Worm (Caenorhabditis elegans): ENCODE data around the gene K10B4.3.

Gene K10B4.3

DNA sequence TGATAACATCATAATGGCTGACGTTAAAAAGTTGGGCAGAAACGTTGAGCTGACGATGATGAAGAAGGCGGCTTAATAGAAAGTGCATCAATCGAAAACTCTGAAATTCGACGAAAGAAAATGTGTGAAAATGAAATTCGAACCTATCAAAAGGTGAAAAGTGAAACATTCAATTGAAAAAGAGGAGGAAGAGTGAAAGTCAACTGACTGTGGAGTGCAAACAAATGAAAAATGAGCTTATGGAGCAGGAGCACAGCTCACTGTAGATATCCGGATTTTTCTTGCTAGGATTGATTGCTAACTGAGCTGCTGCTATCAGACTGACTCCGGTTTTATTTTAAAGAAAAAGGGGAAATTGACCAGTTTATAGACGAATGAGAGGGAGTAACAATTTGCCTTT lies at the start of gene K10B4.3:
K10B4.3 (minus strand) TSS at position 101 of the 400 bp plus-strand sequence.
- TF ChIP-seq ztf-28 (GFP tag; IDR thresholded peaks at IDR 0.05) (no peak), B0019.2 (GFP tag; conservative IDR thresholded peaks at IDR 0.05) (no peak), ceh-40 (GFP tag; IDR thresholded peaks at IDR 0.05) (no peak), B0336.3 (GFP tag; IDR thresholded peaks at IDR 0.05) (no peak), ZK185.1 (tag; optimal IDR thresholded peaks at IDR 0.05; ENCODE audit: poor library complexity, severe bottlenecking) (no peak), hsf-1 (GFP tag; IDR thresholded peaks at IDR 0.05) (no peak), tlf-1 (GFP tag; optimal IDR thresholded peaks at IDR 0.05) (no peak), repo-1 (tag; optimal IDR thresholded peaks at IDR 0.05) (no peak), Y67H2A.10 (GFP tag; conservative IDR thresholded peaks at IDR 0.05) (no peak), madf-3 (GFP tag; IDR thresholded peaks at IDR 0.05) (no peak), sdz-38 (tag; optimal IDR thresholded peaks at IDR 0.05) (no peak), T26A5.8 (tag; optimal IDR thresholded peaks at IDR 0.05) (no peak), ceh-100 (GFP tag; IDR thresholded peaks at IDR 0.05) (no peak)

DNA sequence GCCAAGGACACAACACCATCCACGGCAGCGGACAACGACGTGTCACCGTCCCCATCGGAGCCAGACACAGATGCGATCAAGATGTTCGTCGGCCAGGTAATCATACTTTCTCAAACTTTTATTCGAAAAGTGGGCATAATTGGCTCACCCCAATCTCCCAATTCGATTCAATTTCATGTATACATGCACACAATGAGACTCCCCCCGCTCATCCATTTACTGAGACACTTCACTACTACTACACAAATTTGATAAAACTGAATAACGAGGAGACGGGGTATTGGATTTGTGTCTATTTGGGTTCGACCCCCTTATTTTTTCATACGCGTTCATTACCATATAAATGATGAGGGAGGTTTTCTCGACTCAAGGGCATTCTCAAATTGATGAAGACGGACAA lies 42.2 kb upstream of the K10B4.3 start:
- no peak for TF ChIP-seq somi-1 (GFP tag; optimal IDR thresholded peaks at IDR 0.05)
- TF ChIP-seq F49E8.2 (tag; optimal IDR thresholded peaks at IDR 0.05; ENCODE audit: insufficient read depth): no peak
- TF ChIP-seq F39B2.1 (GFP tag; IDR thresholded peaks at IDR 0.05): no peak
- no peak for TF ChIP-seq nhr-90 (tag; optimal IDR thresholded peaks at IDR 0.05)
- no peak for TF ChIP-seq ceh-100 (GFP tag; IDR thresholded peaks at IDR 0.05)
- TF ChIP-seq nhr-120 (GFP tag; IDR thresholded peaks at IDR 0.05): no peak
- no peak for TF ChIP-seq atf-7 (tag; optimal IDR thresholded peaks at IDR 0.05)
- TF ChIP-seq let-526 (GFP tag; IDR thresholded peaks at IDR 0.05): no peak
- TF ChIP-seq nfya-2 (GFP tag; IDR thresholded peaks at IDR 0.05): no peak
- no peak for TF ChIP-seq ceh-27 (GFP tag; optimal IDR thresholded peaks at IDR 0.05)
- no peak for TF ChIP-seq ztf-22 (GFP tag; optimal IDR thresholded peaks at IDR 0.05)
- no peak for TF ChIP-seq nfya-1 (tag; optimal IDR thresholded peaks at IDR 0.05; ENCODE audit: borderline replicate concordance, insufficient read depth)
- TF ChIP-seq madf-8 (GFP tag; conservative IDR thresholded peaks at IDR 0.05): no peak
- no peak for TF ChIP-seq ZK185.1 (tag; optimal IDR thresholded peaks at IDR 0.05; ENCODE audit: poor library complexity, severe bottlenecking)
- TF ChIP-seq ztf-3 (GFP tag; optimal IDR thresholded peaks at IDR 0.05): no peak
- no peak for TF ChIP-seq dpl-1 (GFP tag; optimal IDR thresholded peaks at IDR 0.05)
- TF ChIP-seq F37B4.10 (GFP tag; IDR thresholded peaks at IDR 0.05): no peak

DNA sequence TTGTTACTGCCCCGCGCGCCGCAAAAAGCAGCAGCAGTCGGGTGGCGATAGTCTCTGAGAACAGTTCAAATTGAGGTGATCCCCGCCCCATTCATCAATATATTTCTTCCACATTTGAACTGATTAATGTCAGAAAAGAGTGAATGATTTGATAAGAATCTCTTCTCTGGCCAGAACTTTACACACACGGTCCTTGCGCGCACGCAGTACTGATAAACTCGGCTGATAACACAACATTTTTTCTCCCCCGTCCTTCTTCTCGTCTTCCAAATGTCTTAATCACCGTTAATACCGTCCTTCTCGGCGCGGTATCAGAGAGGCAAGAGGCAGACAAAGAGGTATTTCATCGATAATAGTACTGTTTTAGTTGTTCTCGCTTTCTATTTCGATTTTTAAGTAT lies 41.2 kb upstream of the K10B4.3 start, which contains the start of gene etr-1:
etr-1 (plus strand) TSS at position 193 of the 400 bp plus-strand sequence.
- TF ChIP-seq aptf-3 (GFP tag; IDR thresholded peaks at IDR 0.05) (no peak), lin-40 (tag; optimal IDR thresholded peaks at IDR 0.05) (peak; percentile 19), snpc-3.4 (tag; optimal IDR thresholded peaks at IDR 0.05) (no peak), C06A6.2 (GFP tag; conservative IDR thresholded peaks at IDR 0.05) (no peak), nfyb-1 (GFP tag; IDR thresholded peaks at IDR 0.05) (0 out of 2 replicates have a peak, but pooled peaks have one; percentile 21), snpc-1.1 (tag; optimal IDR thresholded peaks at IDR 0.05; ENCODE audit: insufficient read depth) (no peak), cebp-1 (GFP tag; IDR thresholded peaks at IDR 0.05) (no peak), cebp-1 (tag; optimal IDR thresholded peaks at IDR 0.05) (peak; percentile 31), hmg-1.2 (GFP tag; IDR thresholded peaks at IDR 0.05) (0 out of 2 replicates have a peak, but pooled peaks have one; percentile 7), lir-1 (GFP tag; conservative IDR thresholded peaks at IDR 0.05) (no peak), efl-1 (GFP tag; optimal IDR thresholded peaks at IDR 0.05) (no peak), ztf-25 (GFP tag; IDR thresholded peaks at IDR 0.05) (no peak), T26A5.8 (tag; optimal IDR thresholded peaks at IDR 0.05) (no peak), nhr-90 (tag; optimal IDR thresholded peaks at IDR 0.05) (peak; percentile 60), tbp1 (GFP tag; optimal IDR thresholded peaks at IDR 0.05) (peak; percentile 9), egl-44 (GFP tag; IDR thresholded peaks at IDR 0.05) (peak; percentile 59; the same call in 1 of the 2 replicates), B0035.1 (tag; optimal IDR thresholded peaks at IDR 0.05) (no peak), T07F8.4 (tag; optimal IDR thresholded peaks at IDR 0.05) (no peak), rpc-1 (optimal IDR thresholded peaks at IDR 0.05) (no peak), rpc-1 (tag; optimal IDR thresholded peaks at IDR 0.05) (no peak), akir-1 (GFP tag; optimal IDR thresholded peaks at IDR 0.05) (no peak), ets-4 (GFP tag; optimal IDR thresholded peaks at IDR 0.05) (peak; percentile 83)
